Fruit fly (Drosophila melanogaster) Kc167 (cell line): ENCODE results near the gene CG42374.

Experiments used
- Myc ChIP-seq: fragments of >200 bp; optimal IDR thresholded peaks from 2 replicates; lab custom pipeline; 2017; ENCODE audit warnings: missing external identifiers
- Sin3A ChIP-seq: fragments of >200 bp; optimal IDR thresholded peaks from 2 replicates; lab custom pipeline; 2018; ENCODE audit warnings: missing external identifiers
- h ChIP-seq: fragments of >200 bp; optimal IDR thresholded peaks from 3 replicates; lab custom pipeline; 2018; ENCODE audit warnings: missing external identifiers
- insv ChIP-seq: fragments of >200 bp; optimal IDR thresholded peaks from 3 replicates; lab custom pipeline; 2018; ENCODE audit warnings: missing external identifiers
- psq ChIP-seq: fragments of >200 bp; optimal IDR thresholded peaks from 2 replicates; lab custom pipeline; 2017; ENCODE audit warnings: missing external identifiers
- ttk ChIP-seq: sonication (Bioruptor generic); optimal IDR thresholded peaks from 2 replicates; lab custom pipeline; 2017; ENCODE audit warnings: missing external identifiers

CG42374 gene

DNA sequence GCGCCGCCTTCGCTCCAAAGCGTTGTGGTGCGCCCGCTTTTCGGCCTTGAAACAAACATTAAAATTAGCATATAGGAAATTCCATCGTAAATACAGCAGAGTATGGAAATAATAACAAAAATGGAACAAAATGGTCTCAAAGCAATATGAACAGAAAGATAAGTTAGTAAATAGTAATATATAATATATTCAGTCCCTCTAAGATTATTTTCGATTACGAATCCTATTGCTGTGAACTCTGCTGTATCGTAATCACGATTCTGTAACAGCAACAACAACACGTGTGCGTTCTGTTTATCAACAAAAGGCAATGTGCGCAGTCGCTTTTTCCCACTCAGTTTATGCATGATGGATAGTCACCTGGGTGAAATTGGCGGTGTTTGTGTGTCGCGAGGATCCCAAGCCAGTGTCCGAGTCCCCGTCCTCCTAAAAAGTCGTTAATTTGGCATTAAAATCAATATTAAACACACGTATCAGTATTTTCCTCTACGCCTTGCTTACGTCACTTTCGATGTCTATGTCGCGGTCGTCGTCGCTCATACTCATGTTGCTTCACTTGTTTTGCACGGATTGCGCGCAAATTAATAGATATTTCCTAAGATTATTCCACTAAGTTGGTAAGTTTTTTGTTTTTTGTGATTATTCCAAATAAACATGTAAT, at the start of gene CG42374, which contains the start of gene Mettl5:
Gene CG42374, plus strand, starts transcription at position 287 of the 661 bp plus-strand sequence.
Gene Mettl5, plus strand, starts transcription at position 287 of the 661 bp plus-strand sequence.
- TF ChIP-seq insv (lab: Kevin White, UChicago) (no peak), psq (lab: Kevin White, UChicago) (no peak), Sin3A (no peak)

DNA sequence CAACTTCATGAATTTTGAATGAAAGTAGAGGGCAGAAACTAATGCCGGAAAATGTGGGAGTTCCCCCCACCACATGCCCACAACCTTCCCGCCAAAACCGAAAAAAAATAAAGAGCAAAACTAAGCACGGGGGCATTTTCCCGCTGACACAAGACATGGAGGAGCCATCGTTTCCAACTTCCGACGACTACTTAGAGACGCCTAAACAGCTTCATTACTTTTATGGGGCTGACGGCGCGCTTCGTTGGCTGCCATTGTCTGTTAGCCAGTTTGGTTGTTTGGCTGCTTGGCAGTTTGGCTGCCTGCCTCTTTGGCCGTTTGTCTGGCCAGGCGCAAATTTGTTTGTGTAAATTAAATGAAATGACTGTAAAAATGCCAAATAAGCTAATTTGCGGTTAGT, 49.3 kb upstream of the CG42374 start:
- TF ChIP-seq psq (lab: Kevin White, UChicago) (no peak), ttk (lab: Kevin White, UChicago) (no peak), Sin3A (no peak), insv (lab: Kevin White, UChicago) (no peak), h (lab: Kevin White, UChicago) (no peak), Myc (lab: Kevin White, UChicago) (no peak)

DNA sequence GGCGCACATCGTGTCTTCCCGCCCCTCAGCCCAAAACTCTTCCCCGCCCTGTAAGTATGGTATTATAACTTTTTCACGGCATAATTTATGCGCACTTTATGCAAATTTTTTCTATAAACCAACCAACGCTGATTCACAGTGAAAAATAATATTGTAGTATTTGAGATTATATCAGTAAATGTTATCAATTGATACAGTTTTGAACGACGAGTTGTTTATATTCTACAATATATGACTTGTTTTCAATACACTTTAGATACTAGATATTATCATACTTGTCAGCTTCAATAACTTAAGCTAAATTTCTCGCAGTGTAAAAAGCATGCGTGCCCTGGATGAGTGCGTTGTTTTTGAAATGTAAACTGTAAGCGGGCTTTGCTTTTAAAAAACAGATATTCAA, 47.2 kb upstream of the CG42374 start:
- TF ChIP-seq ttk (lab: Kevin White, UChicago) = no peak
- TF ChIP-seq insv (lab: Kevin White, UChicago) = no peak
- TF ChIP-seq h (lab: Kevin White, UChicago) = no peak
- no peak for TF ChIP-seq Sin3A
- no peak for TF ChIP-seq psq (lab: Kevin White, UChicago)
- TF ChIP-seq Myc (lab: Kevin White, UChicago) = no peak

DNA sequence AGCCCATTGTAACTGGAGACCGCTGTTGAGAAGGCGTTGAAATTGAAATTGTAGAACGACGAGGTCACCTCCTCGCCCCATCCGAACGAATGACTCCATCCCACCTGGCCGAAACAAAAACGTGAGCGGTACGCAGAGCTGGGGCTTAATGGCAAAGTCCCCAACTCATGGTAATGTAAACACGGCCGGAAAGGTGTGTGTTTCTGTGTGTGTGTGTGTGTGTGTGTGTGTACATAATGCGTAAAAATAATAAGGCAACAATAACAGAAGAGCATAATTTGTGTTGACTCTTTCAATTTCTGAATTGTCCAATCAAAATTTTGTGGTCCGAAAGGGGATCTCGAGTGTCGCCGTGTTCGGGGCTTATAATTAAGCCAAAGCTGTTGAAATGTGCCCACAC, 42.1 kb upstream of the CG42374 start:
- TF ChIP-seq insv (lab: Kevin White, UChicago) (no peak), Sin3A (no peak), h (lab: Kevin White, UChicago) (no peak), psq (lab: Kevin White, UChicago) (no peak), Myc (lab: Kevin White, UChicago) (no peak)

DNA sequence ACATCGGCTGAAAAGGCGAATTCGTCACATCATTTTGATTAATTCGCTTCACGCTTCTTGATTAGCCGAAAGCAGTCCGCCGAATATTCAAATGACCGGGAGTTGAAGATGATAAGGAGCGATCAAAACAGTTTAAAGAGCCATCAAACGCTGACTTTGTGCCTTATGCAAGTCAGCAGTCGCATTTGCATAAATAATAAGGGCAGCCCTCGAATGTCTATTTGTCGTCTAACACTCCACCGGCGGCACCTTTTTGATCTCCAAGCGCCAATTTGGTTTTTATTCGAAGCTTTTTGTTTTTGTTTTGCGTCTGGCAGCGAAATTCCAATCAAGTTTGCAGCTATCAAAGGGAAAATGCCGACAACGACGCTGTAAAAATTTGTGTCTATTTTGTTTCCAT, 37.9 kb upstream of the CG42374 start:
- no peak for TF ChIP-seq insv (lab: Kevin White, UChicago)
- no peak for TF ChIP-seq ttk (lab: Kevin White, UChicago)
- no peak for TF ChIP-seq h (lab: Kevin White, UChicago)
- no peak for TF ChIP-seq psq (lab: Kevin White, UChicago)
- no peak for TF ChIP-seq Myc (lab: Kevin White, UChicago)
- no peak for TF ChIP-seq Sin3A

DNA sequence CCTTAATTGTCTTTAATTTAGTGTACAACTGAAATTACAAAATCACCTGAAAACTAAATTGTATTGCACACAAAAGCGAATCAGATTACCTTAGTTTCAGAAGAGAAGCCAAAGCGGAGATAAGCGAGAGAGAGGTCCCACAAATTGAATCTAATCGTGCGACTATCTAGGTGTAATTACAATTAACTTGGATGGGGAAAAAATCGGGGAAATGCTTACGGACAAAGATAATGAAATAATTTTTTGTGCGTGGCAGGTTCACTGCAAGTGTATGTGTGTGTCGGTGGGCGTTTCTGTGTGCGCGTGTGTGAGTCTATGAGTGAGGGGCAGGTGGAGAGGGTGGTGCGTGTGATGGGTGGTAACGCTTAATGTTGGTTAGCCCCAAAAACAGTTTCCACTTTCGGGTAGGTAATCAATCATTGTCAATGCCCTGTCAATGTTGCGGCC, 35.2 kb upstream of the CG42374 start:
- no peak for TF ChIP-seq insv (lab: Kevin White, UChicago)
- no peak for TF ChIP-seq ttk (lab: Kevin White, UChicago)
- no peak for TF ChIP-seq Sin3A
- TF ChIP-seq Myc (lab: Kevin White, UChicago) = no peak
- no peak for TF ChIP-seq h (lab: Kevin White, UChicago)
- no peak for TF ChIP-seq psq (lab: Kevin White, UChicago)

DNA sequence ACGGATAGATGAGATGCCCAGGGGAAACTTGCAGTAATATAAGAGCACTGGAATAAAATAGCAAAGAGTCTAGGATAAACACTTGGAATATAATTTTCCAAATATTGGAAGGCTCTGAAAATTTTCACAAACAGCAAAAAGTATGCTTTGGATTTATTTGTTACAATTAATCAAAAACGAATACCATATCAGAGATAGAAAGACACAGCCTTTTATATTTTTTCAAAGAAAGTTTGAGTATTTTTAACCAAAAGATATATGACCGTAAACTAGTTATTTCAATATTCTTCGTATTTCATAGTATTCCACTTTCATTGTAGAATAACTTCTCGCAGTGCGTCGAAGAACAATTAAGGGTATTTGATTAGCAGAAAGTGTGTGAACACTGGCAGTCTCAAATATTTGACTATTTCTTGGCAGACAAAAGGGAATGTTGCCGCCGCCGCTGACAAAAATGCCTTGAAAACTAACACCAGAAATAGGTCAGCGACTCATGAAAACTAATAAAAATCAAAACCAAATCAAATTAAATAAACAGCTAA, 34.6 kb upstream of the CG42374 start:
- no peak for TF ChIP-seq Sin3A
- no peak for TF ChIP-seq h (lab: Kevin White, UChicago)
- no peak for TF ChIP-seq Myc (lab: Kevin White, UChicago)
- no peak for TF ChIP-seq insv (lab: Kevin White, UChicago)
- no peak for TF ChIP-seq psq (lab: Kevin White, UChicago)
- TF ChIP-seq ttk (lab: Kevin White, UChicago) = no peak

DNA sequence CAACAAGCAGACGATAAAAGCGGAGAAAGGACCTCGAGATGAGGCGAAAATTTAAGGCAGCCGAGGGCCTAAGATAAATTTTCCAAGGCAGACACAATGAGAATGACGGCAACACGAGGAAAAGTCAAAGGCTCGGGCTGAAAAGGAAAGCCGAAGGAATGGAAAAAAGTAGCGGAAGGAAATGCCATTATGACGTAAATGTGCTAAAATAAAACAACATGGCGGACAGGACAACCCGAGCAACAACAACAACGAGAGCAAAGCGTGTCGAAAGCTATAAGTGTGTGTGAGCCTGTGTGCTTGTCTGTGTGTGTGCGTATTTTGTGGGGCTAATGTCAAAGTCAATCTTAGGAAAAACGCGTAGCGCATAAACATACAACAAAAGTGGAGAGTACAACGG, 34.1 kb upstream of the CG42374 start:
- TF ChIP-seq Sin3A (no peak), psq (lab: Kevin White, UChicago) (no peak), Myc (lab: Kevin White, UChicago) (no peak), h (lab: Kevin White, UChicago) (no peak), ttk (lab: Kevin White, UChicago) (no peak), insv (lab: Kevin White, UChicago) (no peak)

DNA sequence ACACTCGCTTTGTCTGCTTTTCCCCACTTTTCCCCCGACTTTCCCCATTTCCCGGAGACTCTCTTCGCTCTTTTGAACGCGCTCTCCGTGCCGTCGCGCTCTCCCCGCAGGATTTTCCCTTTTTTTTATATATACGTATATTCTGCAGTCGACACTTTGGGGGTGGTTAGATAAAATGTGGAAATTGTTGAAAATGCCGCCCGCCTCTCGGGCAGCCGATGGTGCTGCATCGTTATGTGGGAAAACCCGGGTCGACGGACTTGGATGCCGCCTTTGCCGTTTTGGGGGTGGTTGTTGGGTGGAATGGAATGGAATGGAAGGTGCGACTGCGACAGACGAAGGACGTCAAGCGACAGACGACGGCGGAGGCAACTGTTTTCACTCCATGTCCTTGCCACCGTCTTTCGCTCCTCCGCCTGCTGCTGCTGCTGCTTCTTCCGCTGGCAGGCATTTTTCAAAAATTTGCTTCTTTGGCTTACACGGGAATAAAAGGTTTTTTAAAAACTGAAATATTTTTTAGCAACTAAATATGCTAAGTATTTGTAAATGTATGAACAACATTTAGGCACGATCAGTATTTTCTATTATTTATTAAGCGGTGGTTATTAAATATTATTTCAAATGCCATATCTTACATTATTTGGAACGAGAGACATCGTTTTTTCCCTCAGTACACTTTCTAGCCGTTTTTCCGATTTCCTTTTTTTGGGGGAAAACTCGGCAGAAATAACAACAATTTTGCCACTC, 32.6 kb upstream of the CG42374 start:
- TF ChIP-seq psq (lab: Kevin White, UChicago) = no peak
- TF ChIP-seq h (lab: Kevin White, UChicago) = no peak
- no peak for TF ChIP-seq Sin3A
- no peak for TF ChIP-seq insv (lab: Kevin White, UChicago)
- no peak for TF ChIP-seq Myc (lab: Kevin White, UChicago)
- no peak for TF ChIP-seq ttk (lab: Kevin White, UChicago)

DNA sequence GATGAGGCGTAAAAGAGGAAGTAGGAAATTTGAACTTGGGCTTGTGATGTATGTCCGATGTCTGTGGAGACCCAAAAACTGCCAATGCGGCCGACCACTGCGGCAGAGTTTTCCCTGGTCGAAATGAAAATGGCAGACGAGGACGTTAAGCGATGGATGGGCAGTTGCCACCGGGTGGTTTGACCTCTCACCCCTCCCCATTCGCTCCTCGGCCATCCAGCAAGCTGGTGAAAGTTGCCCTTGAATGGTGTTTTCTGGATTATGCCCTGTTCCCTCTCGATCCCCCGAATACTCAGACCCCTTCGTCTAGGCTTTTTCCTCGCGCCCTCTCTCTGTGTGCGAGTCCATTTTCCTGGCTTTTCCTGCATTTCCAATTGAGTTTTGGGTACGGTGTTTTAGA, 32.0 kb upstream of the CG42374 start:
- TF ChIP-seq h (lab: Kevin White, UChicago) (no peak), Myc (lab: Kevin White, UChicago) (no peak), insv (lab: Kevin White, UChicago) (no peak), ttk (lab: Kevin White, UChicago) (no peak)

DNA sequence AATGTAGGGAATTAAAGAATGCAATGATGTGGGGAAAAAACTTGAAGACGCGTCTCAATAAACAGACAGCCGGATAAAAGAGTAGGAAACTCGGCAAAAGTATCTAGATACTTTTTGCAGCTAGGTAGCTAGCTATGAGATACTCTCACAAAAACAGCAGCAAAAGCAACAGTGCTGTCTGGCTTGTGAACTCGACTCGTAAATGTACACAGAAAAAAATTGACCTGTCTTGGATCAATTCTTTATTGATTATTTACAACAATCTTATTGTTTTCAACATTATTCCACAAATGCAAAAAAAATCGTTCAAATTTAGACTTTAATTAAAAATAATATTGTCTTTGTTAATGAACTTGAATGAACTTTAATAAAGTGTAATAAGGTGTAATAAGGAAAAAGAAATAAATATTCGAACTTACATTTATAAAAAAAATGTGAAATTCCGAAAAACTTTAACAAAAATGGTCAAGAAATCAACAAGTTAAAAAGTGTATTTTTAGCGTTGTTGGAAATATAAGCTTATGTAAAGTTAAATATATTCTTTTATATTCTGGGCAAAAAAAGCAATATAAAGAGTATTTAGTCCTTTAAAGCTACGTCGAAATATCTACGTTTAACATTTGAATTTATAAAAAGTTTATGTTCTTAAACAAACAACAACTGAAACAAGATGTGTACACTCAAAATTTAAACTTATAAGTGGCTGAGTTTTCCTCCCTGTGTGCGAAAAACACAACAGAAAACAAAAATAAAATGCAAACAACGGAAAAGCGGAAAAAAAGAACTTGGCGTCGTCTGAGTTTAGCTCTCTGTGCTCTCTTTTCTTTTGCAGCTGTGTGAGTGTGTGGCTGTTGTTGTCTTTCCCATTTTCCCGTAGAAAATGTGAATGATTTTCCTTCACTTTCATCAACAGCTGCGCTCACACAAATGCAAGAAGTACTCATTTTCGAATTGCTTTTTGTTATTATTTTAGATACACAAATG, 29.5 kb upstream of the CG42374 start:
- no peak for TF ChIP-seq h (lab: Kevin White, UChicago)
- no peak for TF ChIP-seq Myc (lab: Kevin White, UChicago)
- no peak for TF ChIP-seq Sin3A
